Worm (Caenorhabditis elegans): ENCODE measurements around the gene cku-70.

DNA sequence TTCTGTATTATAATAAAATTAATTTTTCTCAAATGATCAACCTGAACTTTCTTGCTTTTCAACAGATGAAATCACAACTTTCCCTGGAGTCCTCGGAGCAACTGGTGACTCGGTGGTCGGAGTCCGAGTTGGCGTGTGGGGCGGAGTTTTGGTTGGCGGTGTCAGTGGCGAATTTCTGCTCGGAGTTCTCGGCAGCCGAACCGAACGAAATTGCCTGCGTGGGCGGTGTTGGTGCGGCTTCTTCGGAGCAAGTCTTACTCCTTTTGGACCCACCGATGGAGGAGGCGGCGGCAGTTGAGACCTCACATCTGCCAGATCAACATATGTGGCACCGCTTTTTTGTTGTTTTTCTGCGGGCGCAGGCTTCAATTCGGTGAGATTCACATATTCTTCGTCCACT is 15.1 kb downstream of the cku-70 start:
- no peak for TF ChIP-seq nhr-76 (tag; optimal IDR thresholded peaks at IDR 0.05)
- no peak for TF ChIP-seq lin-39 (tag; optimal IDR thresholded peaks at IDR 0.05)
- no peak for TF ChIP-seq lsy-2 (tag; optimal IDR thresholded peaks at IDR 0.05)
- TF ChIP-seq unc-62 (GFP tag; optimal IDR thresholded peaks at IDR 0.05 in 1 of 2), result no peak
- no peak for TF ChIP-seq unc-62 (tag; optimal IDR thresholded peaks at IDR 0.05)
- TF ChIP-seq ztf-11 (tag; optimal IDR thresholded peaks at IDR 0.05), result no peak
- no peak for TF ChIP-seq R02D3.7 (tag; optimal IDR thresholded peaks at IDR 0.05)
- TF ChIP-seq hif-1 (tag; optimal IDR thresholded peaks at IDR 0.05), result no peak
